Worm (Caenorhabditis elegans) whole organism, young adult: Measurements from ENCODE around the gene ppk-2.
"Not testable (repeated sequence)": the region's sequence is repeated elsewhere in the genome, so short reads cannot be mapped to it uniquely, and the experiment has no call there.

Experiments used
- B0019.2 ChIP-seq: fragments of 200-800 bp; sonication (Bioruptor generic); conservative IDR thresholded peaks from 2 replicates; pipeline ENCODE4 v1.3.6; 2022; ENCODE audit warnings: missing genetic modification reagents, missing genetic modification characterization, missing compliant biosample characterization
- B0336.3 ChIP-seq: fragments of 200-800 bp; sonication (Bioruptor generic); IDR thresholded peaks from 2 replicates; pipeline ENCODE4 v1.3.6; 2022; ENCODE audit warnings: missing genetic modification characterization, missing compliant biosample characterization
- C17E4.6 ChIP-seq: fragments of 200-800 bp; sonication (Bioruptor generic); IDR thresholded peaks from 2 replicates; pipeline ENCODE4 v1.3.6; 2022; ENCODE audit warnings: missing genetic modification reagents, missing genetic modification characterization, missing compliant biosample characterization
- D2030.7 ChIP-seq: fragments of 200-800 bp; sonication (Bioruptor generic); IDR thresholded peaks from 2 replicates; pipeline ENCODE4 v1.3.6; 2022; ENCODE audit warnings: missing genetic modification reagents, missing genetic modification characterization, missing compliant biosample characterization
- F39B2.1 ChIP-seq: fragments of 200-800 bp; sonication (Bioruptor generic); IDR thresholded peaks from 2 replicates; pipeline ENCODE4 v1.3.6; 2022; ENCODE audit warnings: missing genetic modification reagents, missing genetic modification characterization, missing compliant biosample characterization
- F55B11.4 ChIP-seq: sonication (generic microtip); optimal IDR thresholded peaks from 2 replicates; lab custom pipeline; 2016; ENCODE audit warnings: missing compliant biosample characterization, missing genetic modification characterization, borderline replicate concordance; ENCODE audit not compliant: insufficient read depth
- F57A8.1 ChIP-seq: fragments of 200-800 bp; sonication (Bioruptor generic); optimal IDR thresholded peaks from 2 replicates; lab custom pipeline; 2018; ENCODE audit warnings: mild to moderate bottlenecking, missing genetic modification characterization, moderate library complexity, missing compliant biosample characterization
- F57C9.4 ChIP-seq: sonication (generic microtip); optimal IDR thresholded peaks from 2 replicates; lab custom pipeline; 2017; ENCODE audit warnings: mild to moderate bottlenecking, missing genetic modification characterization, missing compliant biosample characterization
- T07F8.4 ChIP-seq: sonication (generic microtip); optimal IDR thresholded peaks from 2 replicates; lab custom pipeline; 2016; ENCODE audit warnings: mild to moderate bottlenecking, missing genetic modification characterization, moderate library complexity, missing compliant biosample characterization
- Y95B8A.8 ChIP-seq: fragments of 200-800 bp; sonication (Bioruptor generic); IDR thresholded peaks from 2 replicates; pipeline ENCODE4 v1.3.6; 2022; ENCODE audit warnings: missing genetic modification reagents, missing genetic modification characterization, missing compliant biosample characterization
- akir-1 ChIP-seq: fragments of 200-800 bp; sonication (Bioruptor generic); optimal IDR thresholded peaks from 2 replicates; lab custom pipeline; 2018; ENCODE audit warnings: mild to moderate bottlenecking, missing genetic modification characterization, moderate library complexity, missing compliant biosample characterization
- attf-5 ChIP-seq: fragments of 200-800 bp; sonication (Bioruptor generic); optimal IDR thresholded peaks from 2 replicates; lab custom pipeline; 2018; ENCODE audit warnings: mild to moderate bottlenecking, missing genetic modification characterization, missing compliant biosample characterization
- attf-6 ChIP-seq: fragments of 200-800 bp; sonication (Bioruptor generic); IDR thresholded peaks from 2 replicates; pipeline ENCODE4 v1.3.6; 2022; ENCODE audit warnings: missing genetic modification reagents, missing genetic modification characterization, missing compliant biosample characterization
- bed-1 ChIP-seq: fragments of 200-800 bp; sonication (Bioruptor generic); IDR thresholded peaks from 2 replicates; pipeline ENCODE4 v1.3.6; 2022; ENCODE audit warnings: missing genetic modification reagents, missing genetic modification characterization, missing compliant biosample characterization
- cebp-1 ChIP-seq, 2 experiments: fragments of 200-800 bp in 1 of 2; sonication (Bioruptor generic) in 1 of 2; sonication (generic microtip) in 1 of 2; IDR thresholded peaks in 1 of 2; optimal IDR thresholded peaks in 1 of 2; 2 replicates each; pipeline versions ENCODE4 v1.3.6 to Lab custom; 2017 to 2022; ENCODE audit warnings: missing compliant biosample characterization in 2 of 2, missing genetic modification characterization in 2 of 2, mild to moderate bottlenecking in 1 of 2, missing genetic modification reagents in 1 of 2, moderate library complexity in 1 of 2
- cebp-2 ChIP-seq: fragments of 200-800 bp; sonication (Bioruptor generic); IDR thresholded peaks from 2 replicates; pipeline ENCODE4 v1.3.6; 2022; ENCODE audit warnings: missing genetic modification characterization, missing compliant biosample characterization
- ceh-79 ChIP-seq: sonication (generic microtip); optimal IDR thresholded peaks from 2 replicates; lab custom pipeline; 2017; ENCODE audit warnings: mild to moderate bottlenecking, missing genetic modification characterization, missing compliant biosample characterization
- dox-1 ChIP-seq: fragments of 200-800 bp; sonication (Bioruptor generic); IDR thresholded peaks from 2 replicates; pipeline ENCODE4 v1.3.6; 2022; ENCODE audit warnings: missing genetic modification reagents, missing genetic modification characterization, missing compliant biosample characterization
- dpff-1 ChIP-seq: sonication (generic microtip); optimal IDR thresholded peaks from 2 replicates; lab custom pipeline; 2017; ENCODE audit warnings: mild to moderate bottlenecking, missing genetic modification characterization, missing compliant biosample characterization
- dpl-1 ChIP-seq: fragments of 150-350 bp; optimal IDR thresholded peaks from 2 replicates; lab custom pipeline; 2014; ENCODE audit warnings: missing biosample characterization, missing genetic modification reagents, missing genetic modification characterization
- fkh-3 ChIP-seq: sonication (generic microtip); optimal IDR thresholded peaks from 2 replicates; lab custom pipeline; 2016; ENCODE audit warnings: mild to moderate bottlenecking, missing genetic modification characterization, missing compliant biosample characterization
- gei-17 ChIP-seq: fragments of 200-800 bp; sonication (Bioruptor generic); optimal IDR thresholded peaks from 2 replicates; lab custom pipeline; 2018; ENCODE audit warnings: mild to moderate bottlenecking, missing genetic modification characterization, missing compliant biosample characterization
- hlh-26 ChIP-seq: fragments of 200-800 bp; sonication (Bioruptor generic); conservative IDR thresholded peaks from 2 replicates; pipeline ENCODE4 v1.3.6; 2022; ENCODE audit warnings: missing genetic modification reagents, missing genetic modification characterization, missing compliant biosample characterization
- hmg-1.2 ChIP-seq: fragments of 200-800 bp; sonication (Bioruptor generic); IDR thresholded peaks from 2 replicates; pipeline ENCODE4 v1.3.6; 2022; ENCODE audit warnings: missing genetic modification reagents, missing genetic modification characterization, missing compliant biosample characterization
- hmg-20 ChIP-seq: fragments of 200-800 bp; sonication (Bioruptor generic); IDR thresholded peaks from 2 replicates; pipeline ENCODE4 v1.3.6; 2022; ENCODE audit warnings: missing genetic modification reagents, missing genetic modification characterization, missing compliant biosample characterization
- hrde-1 ChIP-seq: sonication (generic microtip); optimal IDR thresholded peaks from 2 replicates; lab custom pipeline; 2016; ENCODE audit warnings: missing genetic modification characterization, mild to moderate bottlenecking, missing compliant biosample characterization, moderate library complexity, missing genotype, missing genetic modification reagents, borderline replicate concordance
- let-607 ChIP-seq, 2 experiments: fragments of 200-800 bp in 1 of 2; sonication (Bioruptor generic) in 1 of 2; sonication (generic microtip) in 1 of 2; optimal IDR thresholded peaks; 2 replicates each; lab custom pipeline; 2016 to 2018; ENCODE audit warnings: mild to moderate bottlenecking in 2 of 2, missing compliant biosample characterization in 2 of 2, missing genetic modification characterization in 2 of 2, moderate library complexity in 2 of 2, missing genotype in 1 of 2
- lin-54 ChIP-seq: fragments of 200-800 bp; sonication (Bioruptor generic); optimal IDR thresholded peaks from 2 replicates; lab custom pipeline; 2018; ENCODE audit warnings: mild to moderate bottlenecking, missing genetic modification characterization, missing compliant biosample characterization
- lsy-27 ChIP-seq: sonication (generic microtip); optimal IDR thresholded peaks from 2 replicates; lab custom pipeline; 2017; ENCODE audit warnings: missing genetic modification characterization, mild to moderate bottlenecking, missing compliant biosample characterization, antibody characterized with exemption, missing genotype, borderline replicate concordance; ENCODE audit not compliant: insufficient read depth
- mcd-1 ChIP-seq: fragments of 200-800 bp; sonication (Bioruptor generic); IDR thresholded peaks from 2 replicates; pipeline ENCODE4 v1.3.6; 2022; ENCODE audit warnings: missing genetic modification reagents, missing genetic modification characterization, missing compliant biosample characterization
- mxl-1 ChIP-seq: sonication (generic microtip); optimal IDR thresholded peaks from 2 replicates; lab custom pipeline; 2016; ENCODE audit warnings: missing genetic modification characterization, missing compliant biosample characterization
- nhr-80 ChIP-seq: sonication (generic microtip); optimal IDR thresholded peaks from 2 replicates; lab custom pipeline; 2016; ENCODE audit warnings: missing genetic modification characterization, missing compliant biosample characterization
- pbrm-1 ChIP-seq: fragments of 200-800 bp; sonication (Bioruptor generic); IDR thresholded peaks from 2 replicates; pipeline ENCODE4 v1.3.6; 2022; ENCODE audit warnings: missing genetic modification reagents, missing genetic modification characterization, missing compliant biosample characterization
- rcor-1 ChIP-seq: fragments of 200-800 bp; sonication (Bioruptor generic); IDR thresholded peaks from 2 replicates; pipeline ENCODE4 v1.3.6; 2022; ENCODE audit warnings: missing genetic modification reagents, missing genetic modification characterization, missing compliant biosample characterization
- snpc-1.1 ChIP-seq: sonication (generic microtip); optimal IDR thresholded peaks from 2 replicates; lab custom pipeline; 2017; ENCODE audit warnings: missing genetic modification characterization, mild to moderate bottlenecking, missing compliant biosample characterization, antibody characterized with exemption, moderate library complexity, missing genotype, missing genetic modification reagents; ENCODE audit not compliant: insufficient read depth
- snpc-4 ChIP-seq, 5 experiments: fragments of 150-350 bp in 1 of 5; sonication (generic microtip) in 4 of 5; optimal IDR thresholded peaks; 2 replicates each; lab custom pipeline; 2014 to 2018; ENCODE audit warnings: missing genetic modification characterization in 5 of 5, missing biosample characterization in 3 of 5, antibody characterized with exemption in 2 of 5, mild to moderate bottlenecking in 2 of 5, missing compliant biosample characterization in 2 of 5, missing genotype in 2 of 5, moderate library complexity in 2 of 5, missing genetic modification reagents in 1 of 5
- tbx-9 ChIP-seq: sonication (generic microtip); optimal IDR thresholded peaks from 2 replicates; lab custom pipeline; 2016; ENCODE audit warnings: borderline replicate concordance, missing genetic modification characterization, inconsistent platforms, missing compliant biosample characterization
- zfh-2 ChIP-seq: fragments of 200-800 bp; sonication (Bioruptor generic); conservative IDR thresholded peaks from 2 replicates; pipeline ENCODE4 v1.3.6; 2022; ENCODE audit warnings: missing genetic modification reagents, missing genetic modification characterization, missing compliant biosample characterization

Gene ppk-2

DNA sequence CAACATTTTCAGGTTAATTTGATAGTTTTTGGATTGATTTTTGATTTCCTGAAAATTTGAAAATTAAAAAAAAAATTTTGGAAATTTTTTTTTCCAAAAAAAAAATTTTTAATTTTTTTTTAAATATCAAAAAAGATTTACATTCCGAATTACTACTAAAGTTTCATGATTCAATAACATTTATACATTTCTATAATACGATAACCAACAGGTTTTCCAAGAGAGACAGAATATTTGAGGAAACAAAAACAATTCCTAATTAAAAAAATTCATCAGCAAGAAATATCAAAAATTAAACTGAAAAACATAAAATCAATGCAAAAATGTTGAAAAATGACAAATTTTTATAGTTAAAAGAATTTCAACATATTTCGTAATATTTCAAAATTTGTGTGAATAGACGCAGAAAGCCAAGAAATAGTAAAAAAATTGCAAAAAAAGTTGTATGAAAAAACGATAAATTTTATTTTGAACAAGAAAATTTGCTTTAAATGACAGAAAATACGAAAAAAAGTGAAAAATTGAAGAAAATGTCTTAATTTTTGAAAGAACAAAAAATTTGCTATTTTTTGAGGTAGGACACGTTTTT is 25.5 kb upstream of the ppk-2 start, which contains the start of gene Y39A3A.4:
TSS of gene Y39A3A.4 (minus strand) at position 51 of the 589 bp plus-strand sequence.
- TF ChIP-seq snpc-4 (GFP tag; optimal IDR thresholded peaks at IDR 0.05; lab: Kevin White, UChicago): no peak
- no peak for TF ChIP-seq snpc-4 (tag; optimal IDR thresholded peaks at IDR 0.05; lab: Kevin White, UChicago)
- peak; percentile 50; the same call in 1 of the 2 replicates for TF ChIP-seq cebp-1 (GFP tag; IDR thresholded peaks at IDR 0.05; lab: Robert Waterston, UW)
- TF ChIP-seq cebp-1 (tag; optimal IDR thresholded peaks at IDR 0.05; lab: Kevin White, UChicago): peak; percentile 77
- TF ChIP-seq, all 124 proteins: peak for 1

DNA sequence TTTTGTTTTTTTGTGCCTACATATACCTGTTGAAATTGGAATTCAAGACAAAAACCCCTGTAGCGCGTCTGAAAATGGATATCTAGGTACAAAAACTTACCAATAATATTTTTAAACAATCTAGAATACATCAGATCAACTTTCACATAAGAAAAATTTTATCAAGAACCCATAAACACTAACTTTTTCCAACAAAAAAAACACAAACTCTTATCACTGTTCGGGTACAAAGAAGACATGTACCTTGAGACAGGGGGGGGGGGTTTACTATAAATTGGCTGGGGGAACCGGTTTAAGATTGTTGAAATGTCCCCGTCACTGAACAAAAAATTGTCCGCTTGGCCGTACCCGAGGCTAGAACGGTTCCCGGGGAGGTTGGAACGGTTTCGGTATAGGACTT is 19.6 kb upstream of the ppk-2 start, which contains the start of gene cpt-3:
TSS of gene cpt-3 (plus strand) at position 301 of the 400 bp plus-strand sequence.
- TF ChIP-seq hlh-26; bed-1 (GFP tag; lab: Robert Waterston, UW); F55B11.4: not testable (repeated sequence)

DNA sequence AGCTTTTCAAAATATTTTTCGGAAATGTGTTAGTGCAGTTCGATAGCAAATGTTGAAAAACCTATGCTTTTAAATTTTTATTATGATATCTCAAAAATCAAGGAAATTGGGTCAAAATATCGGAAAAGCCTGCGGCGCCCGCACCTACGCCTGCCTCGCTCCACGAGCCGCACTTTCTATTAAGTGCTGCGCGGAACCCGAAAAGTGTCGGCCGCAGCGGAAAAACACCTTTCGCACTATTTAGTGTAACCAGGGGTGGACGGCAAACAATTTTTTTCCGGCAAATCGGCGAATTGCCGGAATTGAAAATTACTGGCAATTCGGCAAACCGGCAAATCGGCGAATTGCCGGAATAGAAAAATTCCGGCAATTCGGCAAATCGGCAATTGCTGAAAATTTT is 17.3 kb upstream of the ppk-2 start:
- no peak for TF ChIP-seq mxl-1 (tag; lab: Kevin White, UChicago)
- 0 out of 2 replicates have a peak, but pooled peaks have one; percentile 7 for TF ChIP-seq hmg-1.2 (GFP tag; lab: Robert Waterston, UW)
- TF ChIP-seq snpc-4 (GFP tag; optimal IDR thresholded peaks at IDR 0.05; lab: Kevin White, UChicago): peak; percentile 12
- TF ChIP-seq snpc-4 (tag; optimal IDR thresholded peaks at IDR 0.05; lab: Kevin White, UChicago): peak in 2 of 4 experiments; percentile 60 to 86
- TF ChIP-seq D2030.7 (GFP tag; lab: Robert Waterston, UW): no peak
- no peak for TF ChIP-seq dpff-1 (tag; lab: Kevin White, UChicago)
- TF ChIP-seq snpc-1.1 (tag; lab: Kevin White, UChicago): peak; percentile 49

DNA sequence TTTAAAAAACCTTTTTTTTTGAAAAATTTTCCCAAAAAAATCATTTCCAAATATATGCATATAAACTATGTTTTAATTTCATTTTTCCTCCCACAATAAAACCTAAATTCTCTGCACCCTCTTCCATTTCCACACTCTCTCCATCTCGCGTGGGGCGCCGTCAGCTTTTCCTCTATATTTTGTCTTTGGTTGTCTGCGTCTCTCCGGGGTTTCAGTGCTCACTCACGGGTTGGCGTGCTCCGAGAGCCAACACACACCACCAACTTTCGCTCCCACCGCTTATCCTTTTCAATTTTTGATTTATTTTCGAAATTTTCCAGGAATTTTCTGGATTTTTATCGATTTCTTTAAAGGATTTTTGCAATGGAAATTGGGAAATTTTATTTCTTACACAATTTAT is 12.6 kb upstream of the ppk-2 start:
- TF ChIP-seq F39B2.1 (GFP tag; lab: Robert Waterston, UW): no peak
- TF ChIP-seq dpff-1 (tag; lab: Kevin White, UChicago): no peak
- no peak for TF ChIP-seq T07F8.4
- TF ChIP-seq lsy-27 (tag; lab: Kevin White, UChicago): no peak
- 0 out of 2 replicates have a peak, but pooled peaks have one; percentile 12 for TF ChIP-seq mcd-1 (GFP tag; lab: Robert Waterston, UW)
- TF ChIP-seq hmg-20 (GFP tag; lab: Robert Waterston, UW): no peak
- no peak for TF ChIP-seq cebp-1 (GFP tag; IDR thresholded peaks at IDR 0.05; lab: Robert Waterston, UW)
- peak; percentile 24 for TF ChIP-seq cebp-1 (tag; optimal IDR thresholded peaks at IDR 0.05; lab: Kevin White, UChicago)
- TF ChIP-seq zfh-2 (GFP tag; lab: Robert Waterston, UW): peak; percentile 52
- TF ChIP-seq akir-1 (GFP tag; lab: Kevin White, UChicago): no peak
- TF ChIP-seq hmg-1.2 (GFP tag; lab: Robert Waterston, UW): peak; percentile 87
- no peak for TF ChIP-seq cebp-2 (GFP tag; lab: Robert Waterston, UW)
- TF ChIP-seq tbx-9 (tag; lab: Kevin White, UChicago): no peak
- no peak for TF ChIP-seq dpl-1 (GFP tag; lab: Kevin White, UChicago)
- no peak for TF ChIP-seq fkh-3
- TF ChIP-seq F57C9.4: no peak
- no peak for TF ChIP-seq pbrm-1 (GFP tag; lab: Robert Waterston, UW)
- TF ChIP-seq attf-6 (GFP tag; lab: Robert Waterston, UW): no peak
- no peak for TF ChIP-seq lin-54
- no peak for TF ChIP-seq snpc-1.1 (tag; lab: Kevin White, UChicago)
- TF ChIP-seq nhr-80: peak; percentile 3
- TF ChIP-seq, all 124 proteins: peak for 5

DNA sequence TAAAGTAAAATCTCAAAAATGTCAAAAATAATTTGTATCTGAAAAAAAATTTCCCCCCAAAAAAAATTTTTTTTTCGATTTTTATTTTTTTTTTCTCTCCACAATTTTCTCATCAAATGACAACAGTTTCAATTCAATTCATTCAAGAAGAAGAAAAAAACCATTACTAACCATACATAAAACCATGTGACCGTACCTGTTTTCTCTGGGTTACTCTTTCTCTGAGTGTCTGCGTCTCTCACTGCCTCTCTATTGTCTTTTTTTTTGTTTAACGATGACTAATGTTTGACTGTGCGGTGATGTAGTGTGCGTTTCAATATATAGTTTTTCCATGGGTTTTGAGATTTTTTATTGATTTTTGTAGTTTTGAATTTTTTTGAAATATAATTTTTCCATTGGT is 11.4 kb upstream of the ppk-2 start:
- TF ChIP-seq rcor-1 (GFP tag; lab: Robert Waterston, UW): no peak
- TF ChIP-seq hmg-1.2 (GFP tag; lab: Robert Waterston, UW): peak; percentile 78
- no peak for TF ChIP-seq let-607 (tag; optimal IDR thresholded peaks at IDR 0.05; lab: Kevin White, UChicago)
- no peak for TF ChIP-seq F57A8.1 (GFP tag; lab: Kevin White, UChicago)
- peak; percentile 12 for TF ChIP-seq nhr-80
- TF ChIP-seq hrde-1 (tag; lab: Kevin White, UChicago): no peak
- no peak for TF ChIP-seq gei-17
- TF ChIP-seq Y95B8A.8 (GFP tag; lab: Robert Waterston, UW): no peak
- TF ChIP-seq attf-5 (GFP tag; lab: Kevin White, UChicago): peak; percentile 68
- TF ChIP-seq B0019.2 (GFP tag; lab: Robert Waterston, UW): no peak
- no peak for TF ChIP-seq C17E4.6 (GFP tag; lab: Robert Waterston, UW)
- TF ChIP-seq ceh-79: no peak
- TF ChIP-seq B0336.3 (GFP tag; lab: Robert Waterston, UW): no peak
- TF ChIP-seq dox-1: no peak
